Fruit fly (Drosophila melanogaster): ENCODE data around the gene CG12065.

Gene CG12065

dm6 chrX:8624867-8625266 lies 50.8 kb downstream of the CG12065 start (continued):
- TF ChIP-seq Mes4 (GFP tag; optimal IDR thresholded peaks at IDR 0.05) (no peak), Dad (GFP tag; optimal IDR thresholded peaks at IDR 0.05) (no peak), CG12155 (GFP tag; optimal IDR thresholded peaks at IDR 0.05) (no peak), luna (GFP tag; optimal IDR thresholded peaks at IDR 0.05) (no peak), Bgb (GFP tag; IDR thresholded peaks at IDR 0.05; ENCODE audit: partially characterized antibody) (peak; percentile 41; the same call in 1 of the 2 replicates), CG1792 (GFP tag; optimal IDR thresholded peaks at IDR 0.05) (no peak), psq (GFP tag; optimal IDR thresholded peaks at IDR 0.05) (peak; percentile 34), fru (optimal IDR thresholded peaks at IDR 0.05) (no peak), amos (GFP tag; IDR thresholded peaks at IDR 0.05; ENCODE audit: partially characterized antibody) (no peak; the same call in 1 of the 2 replicates), Dref (GFP tag; IDR thresholded peaks at IDR 0.05) (no peak), yki (optimal IDR thresholded peaks at IDR 0.05) (no peak), CG2202 (tag; optimal IDR thresholded peaks at IDR 0.05) (peak; percentile 6), slou (GFP tag; optimal IDR thresholded peaks at IDR 0.05) (no peak), CG31388 (GFP tag; optimal IDR thresholded peaks at IDR 0.05) (no peak), Dp (GFP tag; optimal IDR thresholded peaks at IDR 0.05) (no peak), mam (GFP tag; optimal IDR thresholded peaks at IDR 0.05) (no peak), zen2 (GFP tag; IDR thresholded peaks at IDR 0.05; ENCODE audit: partially characterized antibody) (no peak), CG3995 (GFP tag; optimal IDR thresholded peaks at IDR 0.05) (no peak), Awh (GFP tag; IDR thresholded peaks at IDR 0.05) (no peak), nerfin-2 (GFP tag; IDR thresholded peaks at IDR 0.05; ENCODE audit: partially characterized antibody) (no peak), bbx (GFP tag; IDR thresholded peaks at IDR 0.05; ENCODE audit: partially characterized antibody) (0 out of 2 replicates have a peak, but pooled peaks have one; percentile 35), Xrp1 (GFP tag; IDR thresholded peaks at IDR 0.05) (0 out of 2 replicates have a peak, but pooled peaks have one; percentile 8), CG11398 (GFP tag; optimal IDR thresholded peaks at IDR 0.05) (no peak), CG15073 (GFP tag; optimal IDR thresholded peaks at IDR 0.05) (no peak), CG14667 (GFP tag; IDR thresholded peaks at IDR 0.05) (no peak), CG8944 (GFP tag; optimal IDR thresholded peaks at IDR 0.05) (no peak), Ptx1 (GFP tag; IDR thresholded peaks at IDR 0.05) (no peak), croc (GFP tag; conservative IDR thresholded peaks at IDR 0.05) (no peak), crol (GFP tag; IDR thresholded peaks at IDR 0.05) (peak; percentile 61), Atf6 (GFP tag; IDR thresholded peaks at IDR 0.05) (no peak), trem (tag; optimal IDR thresholded peaks at IDR 0.05) (no peak), CG11085 (GFP tag; IDR thresholded peaks at IDR 0.05) (no peak), CG9817 (tag; optimal IDR thresholded peaks at IDR 0.05) (no peak), CG7357 (GFP tag; IDR thresholded peaks at IDR 0.05) (no peak), sr (GFP tag; IDR thresholded peaks at IDR 0.05) (0 out of 3 replicates have a peak, but pooled peaks have one; percentile 22), E2f2 (GFP tag; IDR thresholded peaks at IDR 0.05) (peak; percentile 14; the same call in 1 of the 2 replicates), Asciz (GFP tag; optimal IDR thresholded peaks at IDR 0.05) (no peak), CG17385 (GFP tag; optimal IDR thresholded peaks at IDR 0.05) (peak; percentile 25), CG17328 (GFP tag; IDR thresholded peaks at IDR 0.05) (no peak), cg (GFP tag; optimal IDR thresholded peaks at IDR 0.05) (peak; percentile 97), CG6765 (GFP tag; optimal IDR thresholded peaks at IDR 0.05) (no peak), pita (GFP tag; optimal IDR thresholded peaks at IDR 0.05) (no peak), Side (GFP tag; optimal IDR thresholded peaks at IDR 0.05) (no peak), H2.0 (GFP tag; IDR thresholded peaks at IDR 0.05) (no peak), vfl (GFP tag; optimal IDR thresholded peaks at IDR 0.05) (no peak), CG5953 (GFP tag; IDR thresholded peaks at IDR 0.05) (no peak), Usf (GFP tag; optimal IDR thresholded peaks at IDR 0.05) (no peak), gcm (GFP tag; optimal IDR thresholded peaks at IDR 0.05) (no peak), her (GFP tag; optimal IDR thresholded peaks at IDR 0.05) (no peak), NC2α (GFP tag; optimal IDR thresholded peaks at IDR 0.05) (no peak), ftz-f1 (GFP tag; optimal IDR thresholded peaks at IDR 0.05) (no peak), disco-r (GFP tag; optimal IDR thresholded peaks at IDR 0.05) (peak; percentile 26), CG13894 (tag; optimal IDR thresholded peaks at IDR 0.05) (no peak)

Data from whole organism, embryonic.